Worm (Caenorhabditis elegans): ENCODE measurements around the gene F46B6.2.
A peak's percentile ranks its signal among the peaks of the same experiment; 100 is the strongest.

F46B6.2 gene

DNA sequence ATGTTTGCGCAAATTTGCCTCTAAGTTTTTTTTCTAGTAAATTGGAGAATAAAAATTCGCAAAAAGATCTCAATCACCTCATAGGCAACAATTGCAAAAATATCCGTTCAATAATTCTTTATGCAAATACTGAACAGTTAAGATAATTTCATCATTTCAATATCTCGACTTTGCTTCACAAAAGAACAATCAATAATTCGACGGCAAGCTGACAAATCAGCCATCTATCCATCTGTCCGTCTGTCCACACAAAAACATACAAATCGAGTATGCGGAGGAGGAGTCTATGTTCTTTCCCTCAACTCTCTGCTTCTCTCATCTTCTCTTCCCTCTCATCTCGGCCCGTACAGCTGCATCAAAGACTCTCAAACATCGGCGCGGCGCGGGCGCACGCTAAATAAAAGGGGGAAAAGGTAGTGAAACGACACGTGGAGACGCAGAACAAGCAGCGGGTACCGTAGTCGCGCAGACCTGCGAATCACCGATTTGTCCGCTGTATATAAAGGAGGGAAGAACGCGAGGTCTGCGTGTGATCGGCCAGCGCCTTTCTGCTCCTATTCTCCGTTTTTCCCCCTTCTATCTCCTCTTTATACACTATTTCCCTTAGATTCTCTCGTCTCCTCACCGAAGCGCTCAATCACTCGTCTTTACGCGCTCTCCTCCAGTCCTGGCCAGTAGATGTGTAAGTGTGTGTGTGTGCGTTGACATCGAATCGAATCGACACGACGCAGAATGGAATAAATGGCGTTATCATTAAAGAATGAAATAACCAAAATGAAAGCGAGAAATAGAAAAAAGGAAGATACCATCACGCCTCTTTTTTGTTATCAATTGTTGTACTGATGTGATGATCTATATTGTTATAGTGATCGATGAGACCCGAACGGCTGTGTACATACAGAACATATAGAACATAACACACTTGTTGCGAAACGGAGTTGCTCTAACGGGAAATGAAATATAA is 41.1 kb upstream of the F46B6.2 start (continued):
- TF ChIP-seq tbx-2 (tag; optimal IDR thresholded peaks at IDR 0.05) (peak; percentile 95), pag-3 (tag; optimal IDR thresholded peaks at IDR 0.05; ENCODE audit: borderline replicate concordance) (peak; percentile 55), hlh-30 (tag; optimal IDR thresholded peaks at IDR 0.05; ENCODE audit: insufficient read depth) (peak; percentile 91), zip-5 (tag; optimal IDR thresholded peaks at IDR 0.05) (no peak), ref-2 (tag; optimal IDR thresholded peaks at IDR 0.05) (peak; percentile 89), T23F11.4 (GFP tag; optimal IDR thresholded peaks at IDR 0.05) (peak; percentile 5), unc-55 (GFP tag; optimal IDR thresholded peaks at IDR 0.05) (peak; percentile 96), ama-1 (optimal IDR thresholded peaks at IDR 0.05) (peak; percentile 91), pqm-1 (tag; optimal IDR thresholded peaks at IDR 0.05) (peak; percentile 79), Y22D7AL.16 (tag; optimal IDR thresholded peaks at IDR 0.05) (no peak), K02D7.2 (tag; optimal IDR thresholded peaks at IDR 0.05) (no peak), sdc-2 (tag; optimal IDR thresholded peaks at IDR 0.05) (peak; percentile 67), unc-3 (GFP tag; conservative IDR thresholded peaks at IDR 0.05) (no peak), unc-3 (tag; optimal IDR thresholded peaks at IDR 0.05) (peak; percentile 50), ceh-30 (tag; optimal IDR thresholded peaks at IDR 0.05) (no peak), pros-1 (tag; optimal IDR thresholded peaks at IDR 0.05) (peak; percentile 95), odd-2 (tag; optimal IDR thresholded peaks at IDR 0.05) (no peak), pat-9 (tag; optimal IDR thresholded peaks at IDR 0.05) (peak; percentile 61), ahr-1 (tag; optimal IDR thresholded peaks at IDR 0.05) (peak; percentile 70)

DNA sequence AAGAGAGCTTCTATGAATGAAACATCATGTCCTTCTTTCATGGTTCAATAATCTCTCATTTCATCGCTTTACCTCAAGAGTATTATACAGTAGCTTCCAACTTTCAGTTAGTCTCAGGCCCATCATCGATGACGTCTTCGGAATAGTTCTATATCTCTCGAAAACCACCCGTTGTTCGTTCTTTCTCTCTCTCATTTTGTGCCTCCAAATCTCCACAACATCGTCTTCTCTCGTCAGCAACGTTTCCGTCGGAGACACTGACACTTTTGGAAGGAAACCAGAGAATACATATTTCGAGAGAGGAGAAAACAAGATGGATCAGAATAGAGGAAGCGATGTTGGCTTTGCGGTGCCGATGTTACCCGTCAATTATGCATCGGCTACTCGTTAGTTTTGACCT is 40.2 kb upstream of the F46B6.2 start:
- TF ChIP-seq K09A11.1 (tag; optimal IDR thresholded peaks at IDR 0.05; ENCODE audit: insufficient read depth): no peak
- TF ChIP-seq ref-2 (tag; optimal IDR thresholded peaks at IDR 0.05): peak; percentile 24
- TF ChIP-seq ceh-31 (tag; optimal IDR thresholded peaks at IDR 0.05): no peak
- no peak for TF ChIP-seq sox-4 (tag; optimal IDR thresholded peaks at IDR 0.05)
- no peak for TF ChIP-seq mec-3 (tag; optimal IDR thresholded peaks at IDR 0.05; ENCODE audit: borderline replicate concordance)
- no peak for TF ChIP-seq ceh-9 (tag; optimal IDR thresholded peaks at IDR 0.05)
- TF ChIP-seq ceh-22 (tag; optimal IDR thresholded peaks at IDR 0.05): no peak
- TF ChIP-seq ama-1 (optimal IDR thresholded peaks at IDR 0.05): no peak
- TF ChIP-seq ceh-30 (tag; optimal IDR thresholded peaks at IDR 0.05): no peak
- no peak for TF ChIP-seq pha-4 (tag; optimal IDR thresholded peaks at IDR 0.05)
- no peak for TF ChIP-seq T23F11.4 (GFP tag; optimal IDR thresholded peaks at IDR 0.05)
- no peak for TF ChIP-seq fkh-10 (GFP tag; optimal IDR thresholded peaks at IDR 0.05)
- no peak for TF ChIP-seq elt-4 (tag; optimal IDR thresholded peaks at IDR 0.05)
- TF ChIP-seq unc-55 (GFP tag; optimal IDR thresholded peaks at IDR 0.05): peak; percentile 10
- no peak for TF ChIP-seq F13H6.1 (tag; optimal IDR thresholded peaks at IDR 0.05)
- TF ChIP-seq syd-9 (tag; optimal IDR thresholded peaks at IDR 0.05): no peak
- no peak for TF ChIP-seq tbx-2 (tag; optimal IDR thresholded peaks at IDR 0.05)
- TF ChIP-seq ceh-19 (GFP tag; optimal IDR thresholded peaks at IDR 0.05): peak; percentile 27

DNA sequence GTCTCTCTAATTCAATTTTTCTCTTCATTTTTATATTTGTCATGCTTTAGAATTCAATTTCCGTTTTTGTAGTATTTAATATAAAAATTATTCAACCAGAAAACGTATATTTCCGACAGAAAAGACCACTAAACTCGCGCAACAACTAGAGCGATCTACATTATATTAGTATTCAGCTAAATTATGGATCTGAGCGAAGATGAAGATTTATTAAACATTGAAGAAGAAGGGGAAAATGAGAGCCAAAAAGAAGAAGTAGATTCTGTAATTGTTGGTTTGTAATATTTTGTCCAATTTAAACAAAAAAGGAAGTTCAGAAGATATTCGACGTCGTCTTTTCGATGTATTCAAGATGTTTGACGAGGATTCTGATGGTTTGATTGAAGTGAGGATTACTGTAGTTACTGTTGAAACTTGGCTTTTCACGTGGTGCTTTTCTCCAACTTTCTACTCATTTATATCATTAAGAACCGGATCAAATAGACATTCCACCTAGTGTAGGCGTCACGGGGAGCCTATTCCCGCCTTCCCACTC is 38.1 kb upstream of the F46B6.2 start, which contains the start of gene cal-7:
Gene cal-7 (plus strand): TSS at position 184 of the 535 bp plus-strand sequence.
- TF ChIP-seq npax-4 (tag; optimal IDR thresholded peaks at IDR 0.05) (no peak), Y22D7AL.16 (tag; optimal IDR thresholded peaks at IDR 0.05) (no peak)

DNA sequence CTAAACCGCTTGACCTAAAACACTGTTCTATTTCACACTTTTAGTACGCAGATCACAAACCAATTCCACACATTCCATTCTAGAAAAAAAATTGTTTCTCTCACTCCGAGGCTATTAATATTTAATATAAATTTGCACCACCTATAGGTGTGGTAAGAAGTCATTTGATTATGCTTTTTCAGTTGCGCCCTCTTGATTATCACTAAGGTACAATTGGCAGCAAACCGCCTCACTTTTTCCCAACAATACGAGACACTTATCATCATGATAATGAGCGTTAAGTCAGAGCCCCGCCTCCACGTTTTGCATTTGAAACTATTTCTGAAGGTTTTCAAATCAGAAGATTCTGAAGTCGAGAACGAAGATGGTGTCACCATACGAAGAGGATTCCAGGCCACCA is 34.8 kb upstream of the F46B6.2 start, which contains the start of gene aqp-4:
Gene aqp-4 (plus strand): TSS at position 270 of the 400 bp plus-strand sequence.
- no peak for TF ChIP-seq hlh-30 (tag; optimal IDR thresholded peaks at IDR 0.05; ENCODE audit: insufficient read depth)

All from whole organism, late embryonic.